Worm (Caenorhabditis elegans) whole organism, young adult: Measurements from ENCODE around the gene M03B6.3.

Source experiments
- B0019.2 ChIP-seq: fragments of 200-800 bp; sonication (Bioruptor generic); conservative IDR thresholded peaks from 2 replicates; pipeline ENCODE4 v1.3.6; 2022; ENCODE audit warnings: missing genetic modification reagents, missing genetic modification characterization, missing compliant biosample characterization
- B0035.1 ChIP-seq: sonication (generic microtip); optimal IDR thresholded peaks from 2 replicates; lab custom pipeline; 2016; ENCODE audit warnings: missing genetic modification characterization, mild to moderate bottlenecking, missing compliant biosample characterization, missing genotype, missing genetic modification reagents
- F55B11.4 ChIP-seq: sonication (generic microtip); optimal IDR thresholded peaks from 2 replicates; lab custom pipeline; 2016; ENCODE audit warnings: missing compliant biosample characterization, missing genetic modification characterization, borderline replicate concordance; ENCODE audit not compliant: insufficient read depth
- F57A8.1 ChIP-seq: fragments of 200-800 bp; sonication (Bioruptor generic); optimal IDR thresholded peaks from 2 replicates; lab custom pipeline; 2018; ENCODE audit warnings: mild to moderate bottlenecking, missing genetic modification characterization, moderate library complexity, missing compliant biosample characterization
- K12H6.12 ChIP-seq: fragments of 200-800 bp; sonication (Bioruptor generic); optimal IDR thresholded peaks from 2 replicates; lab custom pipeline; 2018; ENCODE audit warnings: mild to moderate bottlenecking, missing genetic modification characterization, missing compliant biosample characterization
- Y53F4B.3 ChIP-seq: fragments of 200-800 bp; sonication (Bioruptor generic); IDR thresholded peaks from 2 replicates; pipeline ENCODE4 v1.3.6; 2022; ENCODE audit warnings: missing genetic modification reagents, missing genetic modification characterization, missing compliant biosample characterization
- ZK185.1 ChIP-seq: sonication (generic microtip); optimal IDR thresholded peaks from 2 replicates; lab custom pipeline; 2016; ENCODE audit warnings: mild to moderate bottlenecking, missing genetic modification characterization, missing compliant biosample characterization; ENCODE audit not compliant: poor library complexity, severe bottlenecking
- aptf-2 ChIP-seq: fragments of 200-800 bp; sonication (Bioruptor generic); conservative IDR thresholded peaks from 2 replicates; pipeline ENCODE4 v1.3.6; 2022; ENCODE audit warnings: missing genetic modification reagents, missing genetic modification characterization, missing compliant biosample characterization
- aptf-3 ChIP-seq: fragments of 200-800 bp; sonication (Bioruptor generic); IDR thresholded peaks from 2 replicates; pipeline ENCODE4 v1.3.6; 2022; ENCODE audit warnings: missing genetic modification characterization, missing compliant biosample characterization
- athp-1 ChIP-seq: sonication (generic microtip); optimal IDR thresholded peaks from 2 replicates; lab custom pipeline; 2017; ENCODE audit warnings: mild to moderate bottlenecking, missing genetic modification characterization, missing compliant biosample characterization
- attf-3 ChIP-seq: fragments of 200-800 bp; sonication (Bioruptor generic); conservative IDR thresholded peaks from 2 replicates; pipeline ENCODE4 v1.3.6; 2022; ENCODE audit warnings: missing genetic modification reagents, missing genetic modification characterization, missing compliant biosample characterization
- dox-1 ChIP-seq: fragments of 200-800 bp; sonication (Bioruptor generic); IDR thresholded peaks from 2 replicates; pipeline ENCODE4 v1.3.6; 2022; ENCODE audit warnings: missing genetic modification reagents, missing genetic modification characterization, missing compliant biosample characterization
- dpff-1 ChIP-seq: sonication (generic microtip); optimal IDR thresholded peaks from 2 replicates; lab custom pipeline; 2017; ENCODE audit warnings: mild to moderate bottlenecking, missing genetic modification characterization, missing compliant biosample characterization
- egl-18 ChIP-seq: fragments of 200-800 bp; sonication (Bioruptor generic); IDR thresholded peaks from 2 replicates; pipeline ENCODE4 v1.3.6; 2022; ENCODE audit warnings: missing genetic modification reagents, missing genetic modification characterization, missing compliant biosample characterization
- gei-17 ChIP-seq: fragments of 200-800 bp; sonication (Bioruptor generic); optimal IDR thresholded peaks from 2 replicates; lab custom pipeline; 2018; ENCODE audit warnings: mild to moderate bottlenecking, missing genetic modification characterization, missing compliant biosample characterization
- him-1 ChIP-seq: sonication (generic microtip); optimal IDR thresholded peaks from 2 replicates; lab custom pipeline; 2016; ENCODE audit warnings: missing genotype, missing genetic modification reagents, missing genetic modification characterization, missing compliant biosample characterization
- hrde-1 ChIP-seq: sonication (generic microtip); optimal IDR thresholded peaks from 2 replicates; lab custom pipeline; 2016; ENCODE audit warnings: missing genetic modification characterization, mild to moderate bottlenecking, missing compliant biosample characterization, moderate library complexity, missing genotype, missing genetic modification reagents, borderline replicate concordance
- lin-26 ChIP-seq: fragments of 200-800 bp; sonication (Bioruptor generic); IDR thresholded peaks from 2 replicates; pipeline ENCODE4 v1.3.6; 2022; ENCODE audit warnings: missing genetic modification reagents, missing genetic modification characterization, missing compliant biosample characterization
- madf-6 ChIP-seq: fragments of 200-800 bp; sonication (Bioruptor generic); IDR thresholded peaks from 2 replicates; pipeline ENCODE4 v1.3.6; 2022; ENCODE audit warnings: missing genetic modification reagents, missing genetic modification characterization, missing compliant biosample characterization
- mel-28 ChIP-seq: sonication (generic microtip); optimal IDR thresholded peaks from 2 replicates; lab custom pipeline; 2016; ENCODE audit warnings: borderline replicate concordance, mild to moderate bottlenecking, missing genetic modification characterization, missing compliant biosample characterization
- mes-4 ChIP-seq: sonication (generic microtip); optimal IDR thresholded peaks from 2 replicates; lab custom pipeline; 2016; ENCODE audit warnings: missing genotype, missing genetic modification characterization, missing compliant biosample characterization
- nhr-120 ChIP-seq: fragments of 200-800 bp; sonication (Bioruptor generic); IDR thresholded peaks from 2 replicates; pipeline ENCODE4 v1.3.6; 2022; ENCODE audit warnings: missing genetic modification characterization, missing compliant biosample characterization
- nhr-179 ChIP-seq: sonication (generic microtip); optimal IDR thresholded peaks from 2 replicates; lab custom pipeline; 2016; ENCODE audit warnings: mild to moderate bottlenecking, missing genetic modification characterization, missing compliant biosample characterization
- nhr-80 ChIP-seq: sonication (generic microtip); optimal IDR thresholded peaks from 2 replicates; lab custom pipeline; 2016; ENCODE audit warnings: missing genetic modification characterization, missing compliant biosample characterization
- rpc-1 ChIP-seq, 2 experiments: fragments of 150-350 bp in 1 of 2; sonication (generic microtip) in 1 of 2; optimal IDR thresholded peaks; 2 replicates each; lab custom pipeline; 2014 to 2018; ENCODE audit warnings: missing biosample characterization in 1 of 2, missing genetic modification characterization in 1 of 2, missing genetic modification reagents in 1 of 2, missing genotype in 1 of 2
- snpc-1.1 ChIP-seq: sonication (generic microtip); optimal IDR thresholded peaks from 2 replicates; lab custom pipeline; 2017; ENCODE audit warnings: missing genetic modification characterization, mild to moderate bottlenecking, missing compliant biosample characterization, antibody characterized with exemption, moderate library complexity, missing genotype, missing genetic modification reagents; ENCODE audit not compliant: insufficient read depth
- snpc-1.3 ChIP-seq: sonication (generic microtip); optimal IDR thresholded peaks from 2 replicates; lab custom pipeline; 2017; ENCODE audit warnings: missing genetic modification characterization, mild to moderate bottlenecking, missing compliant biosample characterization, antibody characterized with exemption, moderate library complexity, missing genotype, missing genetic modification reagents; ENCODE audit not compliant: insufficient read depth
- snpc-3.4 ChIP-seq: sonication (generic microtip); optimal IDR thresholded peaks from 2 replicates; lab custom pipeline; 2017; ENCODE audit warnings: missing genetic modification characterization, mild to moderate bottlenecking, missing compliant biosample characterization, antibody characterized with exemption, moderate library complexity, missing genotype, missing genetic modification reagents
- snpc-4 ChIP-seq, 5 experiments: fragments of 150-350 bp in 1 of 5; sonication (generic microtip) in 4 of 5; optimal IDR thresholded peaks; 2 replicates each; lab custom pipeline; 2014 to 2018; ENCODE audit warnings: missing genetic modification characterization in 5 of 5, missing biosample characterization in 3 of 5, antibody characterized with exemption in 2 of 5, mild to moderate bottlenecking in 2 of 5, missing compliant biosample characterization in 2 of 5, missing genotype in 2 of 5, moderate library complexity in 2 of 5, missing genetic modification reagents in 1 of 5
- sptf-2 ChIP-seq: fragments of 200-800 bp; sonication (Bioruptor generic); optimal IDR thresholded peaks from 2 replicates; lab custom pipeline; 2018; ENCODE audit warnings: mild to moderate bottlenecking, missing genetic modification characterization, missing compliant biosample characterization
- zim-3 ChIP-seq: sonication (generic microtip); optimal IDR thresholded peaks from 2 replicates; lab custom pipeline; 2017; ENCODE audit warnings: mild to moderate bottlenecking, missing genetic modification characterization, moderate library complexity, missing compliant biosample characterization
- ztf-18 ChIP-seq: sonication (generic microtip); optimal IDR thresholded peaks from 2 replicates; lab custom pipeline; 2016; ENCODE audit warnings: missing genotype, mild to moderate bottlenecking, missing genetic modification characterization, missing compliant biosample characterization
- ztf-22 ChIP-seq: fragments of 200-800 bp; sonication (Bioruptor generic); optimal IDR thresholded peaks from 2 replicates; lab custom pipeline; 2018; ENCODE audit warnings: mild to moderate bottlenecking, missing genetic modification characterization, moderate library complexity, missing compliant biosample characterization
- ztf-6 ChIP-seq: fragments of 200-800 bp; sonication (Bioruptor generic); IDR thresholded peaks from 2 replicates; pipeline ENCODE4 v1.3.6; 2022; ENCODE audit warnings: missing genetic modification reagents, missing genetic modification characterization, missing compliant biosample characterization

M03B6.3 gene

DNA sequence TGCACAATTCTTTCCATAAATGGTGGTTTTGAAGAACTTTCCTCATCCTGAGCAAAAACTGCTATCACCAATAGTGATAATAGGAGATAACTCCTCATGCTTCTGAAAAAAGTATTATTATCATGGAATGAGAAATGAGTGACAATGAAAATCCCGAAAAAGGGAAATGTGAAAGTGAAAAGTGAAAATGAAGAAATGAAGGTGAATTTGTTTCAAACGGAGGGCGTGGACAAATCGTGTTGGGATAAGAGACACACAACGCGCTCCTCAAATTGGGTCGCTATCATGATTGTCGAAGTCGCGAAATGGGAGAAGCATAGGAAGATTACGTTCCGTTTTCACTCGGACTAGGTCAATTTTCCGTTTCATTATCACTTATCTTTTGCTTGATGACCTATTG is at the start of gene M03B6.3:
Gene M03B6.3, minus strand, starts transcription at position 102 of the 400 bp plus-strand sequence.
- TF ChIP-seq ZK185.1 (tag; lab: Kevin White, UChicago) (no peak), K12H6.12 (tag; lab: Kevin White, UChicago) (no peak), rpc-1 (optimal IDR thresholded peaks at IDR 0.05; lab: Kevin White, UChicago) (no peak), rpc-1 (tag; optimal IDR thresholded peaks at IDR 0.05; lab: Kevin White, UChicago) (no peak), F55B11.4 (tag; lab: Kevin White, UChicago) (no peak), aptf-3 (no peak), B0019.2 (GFP tag; lab: Robert Waterston, UW) (no peak), egl-18 (GFP tag; lab: Robert Waterston, UW) (no peak), athp-1 (tag; lab: Kevin White, UChicago) (no peak), madf-6 (GFP tag; lab: Robert Waterston, UW) (no peak), snpc-3.4 (no peak), snpc-1.1 (no peak), aptf-2 (GFP tag; lab: Robert Waterston, UW) (no peak), nhr-80 (tag; lab: Kevin White, UChicago) (no peak), dox-1 (GFP tag; lab: Robert Waterston, UW) (no peak), him-1 (tag; lab: Kevin White, UChicago) (no peak), ztf-18 (no peak)
- TF ChIP-seq, all 124 proteins: peak for 0

DNA sequence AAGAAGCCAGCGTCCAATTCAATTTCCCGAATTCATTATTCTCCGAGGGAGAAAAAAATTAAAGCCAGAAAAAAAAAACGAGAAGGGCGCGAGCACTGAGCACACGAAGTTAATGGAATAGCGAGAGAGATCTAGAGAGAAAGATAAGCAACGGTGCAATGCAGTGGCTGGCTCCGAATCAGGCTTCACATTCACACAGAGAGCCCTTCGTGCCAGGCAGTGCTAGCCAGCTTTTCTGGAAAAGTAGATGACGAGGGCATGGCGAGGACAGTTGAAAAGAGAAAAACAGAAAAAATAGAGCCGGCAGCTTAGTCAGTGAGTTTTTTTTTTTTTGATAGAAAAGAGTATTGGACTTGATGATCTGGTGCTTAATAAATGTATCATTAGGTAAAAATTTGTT is 49.5 kb upstream of the M03B6.3 start:
- TF ChIP-seq nhr-120 (no peak), rpc-1 (optimal IDR thresholded peaks at IDR 0.05; lab: Kevin White, UChicago) (no peak), rpc-1 (tag; optimal IDR thresholded peaks at IDR 0.05; lab: Kevin White, UChicago) (no peak), mel-28 (tag; lab: Kevin White, UChicago) (no peak), ztf-6 (no peak), gei-17 (GFP tag; lab: Kevin White, UChicago) (no peak), ztf-22 (GFP tag; lab: Kevin White, UChicago) (no peak), nhr-179 (tag; lab: Kevin White, UChicago) (no peak), him-1 (tag; lab: Kevin White, UChicago) (no peak)

DNA sequence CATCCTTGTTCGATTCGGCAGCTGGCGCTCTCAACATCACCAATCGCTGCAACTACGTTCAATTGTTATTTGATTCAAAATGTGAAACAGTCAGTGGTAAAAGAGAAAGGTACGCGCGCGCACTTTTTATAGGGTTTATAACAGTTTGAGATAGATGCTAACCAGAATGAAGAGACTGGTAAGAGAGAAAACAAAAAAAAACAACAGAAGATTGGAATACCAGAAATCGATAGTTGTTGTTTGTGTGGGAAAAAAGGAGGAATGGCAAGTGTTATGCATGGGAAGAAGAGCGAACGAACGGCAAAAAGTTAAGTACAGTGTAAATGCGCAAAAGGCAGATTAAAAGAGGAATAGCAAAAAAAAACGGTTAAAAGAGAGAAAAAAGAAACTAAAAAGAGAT is 45.8 kb upstream of the M03B6.3 start, which contains the start of gene Y26E6A.3:
Gene Y26E6A.3, minus strand, starts transcription at position 101 of the 400 bp plus-strand sequence.
- TF ChIP-seq zim-3 (tag; lab: Kevin White, UChicago) (no peak), B0035.1 (no peak), dpff-1 (no peak), B0019.2 (GFP tag; lab: Robert Waterston, UW) (no peak), F57A8.1 (GFP tag; lab: Kevin White, UChicago) (no peak), mes-4 (no peak), attf-3 (GFP tag; lab: Robert Waterston, UW) (no peak), lin-26 (GFP tag; lab: Robert Waterston, UW) (no peak), hrde-1 (tag; lab: Kevin White, UChicago) (no peak), sptf-2 (GFP tag; lab: Kevin White, UChicago) (no peak)

ce11 chrX:13903769-13904168 is 39.7 kb upstream of the M03B6.3 start:
- TF ChIP-seq Y53F4B.3 (GFP tag; lab: Robert Waterston, UW) (no peak), snpc-1.3 (tag; lab: Kevin White, UChicago) (no peak), F57A8.1 (GFP tag; lab: Kevin White, UChicago) (no peak), snpc-4 (GFP tag; optimal IDR thresholded peaks at IDR 0.05; lab: Kevin White, UChicago) (no peak), snpc-4 (tag; optimal IDR thresholded peaks at IDR 0.05; lab: Kevin White, UChicago) (no peak)
